Worm (Caenorhabditis elegans) whole organism, midembryonic: ENCODE measurements around the gene R10E4.9.

Experiments
- T22C8.4 ChIP-seq: fragments of 200-800 bp; sonication (Bioruptor generic); IDR thresholded peaks from 2 replicates; pipeline ENCODE4 v1.3.6; 2022; ENCODE audit warnings: missing genetic modification characterization, missing compliant biosample characterization
- flt-1 ChIP-seq: fragments of 200-800 bp; sonication (Bioruptor generic); IDR thresholded peaks from 2 replicates; pipeline ENCODE4 v1.3.6; 2022; ENCODE audit warnings: missing genetic modification characterization, missing compliant biosample characterization
- ztf-29 ChIP-seq: fragments of 200-800 bp; sonication (Bioruptor generic); IDR thresholded peaks from 2 replicates; pipeline ENCODE4 v1.3.6; 2022; ENCODE audit warnings: missing genetic modification reagents, missing genetic modification characterization, missing compliant biosample characterization

- TF ChIP-seq T22C8.4 (no peak), flt-1 (GFP tag; lab: Robert Waterston, UW) (no peak), ztf-29 (GFP tag; lab: Robert Waterston, UW) (no peak)
Measured at ce11 chrIII:4263048-4263447, 39.1 kb downstream of the R10E4.9 start, which contains the start of gene T08A11.1.
